Worm (Caenorhabditis elegans) whole organism, L3 larva: Measurements from ENCODE around the gene egrh-3.

ENCODE experiments used
- ceh-16 ChIP-seq: sonication (generic microtip); optimal IDR thresholded peaks from 2 replicates; lab custom pipeline; 2017; ENCODE audit warnings: missing biosample characterization, missing genetic modification characterization
- fkh-10 ChIP-seq: sonication (generic microtip); optimal IDR thresholded peaks from 2 replicates; lab custom pipeline; 2017; ENCODE audit warnings: missing biosample characterization, missing genetic modification reagents, missing genetic modification characterization
- nhr-12 ChIP-seq: fragments of 150-350 bp; optimal IDR thresholded peaks from 2 replicates; lab custom pipeline; 2014; ENCODE audit warnings: missing biosample characterization, missing genetic modification characterization
- pqm-1 ChIP-seq: fragments of 150-350 bp; optimal IDR thresholded peaks from 2 replicates; lab custom pipeline; 2017; ENCODE audit warnings: missing biosample characterization, missing genetic modification characterization, inconsistent platforms
- ztf-4 ChIP-seq: fragments of 150-350 bp; optimal IDR thresholded peaks from 2 replicates; lab custom pipeline; 2014; ENCODE audit warnings: missing biosample characterization, missing genetic modification characterization

DNA sequence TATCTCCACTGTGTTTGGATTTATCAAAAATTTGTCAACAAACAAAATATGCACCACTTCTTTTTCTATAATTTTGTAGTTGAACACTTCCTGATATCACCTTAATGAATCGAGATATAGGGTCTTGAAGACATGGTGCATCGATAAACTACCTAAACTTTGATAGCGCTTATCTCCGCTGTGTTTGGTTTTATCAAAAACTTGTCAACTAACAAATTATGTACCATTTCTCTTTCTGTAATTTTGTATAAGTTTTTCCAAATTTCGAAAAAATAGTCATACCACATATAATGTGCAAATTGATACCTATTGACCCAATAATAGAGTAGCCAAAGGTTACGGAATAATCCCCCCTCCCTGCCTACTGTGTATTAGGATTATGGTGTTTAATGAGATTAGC is 58.4 kb downstream of the egrh-3 start:
- TF ChIP-seq ztf-4 (tag; lab: Kevin White, UChicago) (no peak), ceh-16 (no peak), nhr-12 (tag; lab: Kevin White, UChicago) (no peak), pqm-1 (no peak), fkh-10 (GFP tag; lab: Kevin White, UChicago) (no peak)
